Fruit fly (Drosophila melanogaster): Measurements from ENCODE around the gene Sf3b1.

dm6 chr2L:612778-613177 is 44.6 kb downstream of the Sf3b1 start:
- no peak for TF ChIP-seq EcR (GFP tag; optimal IDR thresholded peaks at IDR 0.05)
- TF ChIP-seq CG8478 (optimal IDR thresholded peaks at IDR 0.05): no peak

Data from whole organism.